Fruit fly (Drosophila melanogaster): ENCODE results near the gene CG2217.

DNA sequence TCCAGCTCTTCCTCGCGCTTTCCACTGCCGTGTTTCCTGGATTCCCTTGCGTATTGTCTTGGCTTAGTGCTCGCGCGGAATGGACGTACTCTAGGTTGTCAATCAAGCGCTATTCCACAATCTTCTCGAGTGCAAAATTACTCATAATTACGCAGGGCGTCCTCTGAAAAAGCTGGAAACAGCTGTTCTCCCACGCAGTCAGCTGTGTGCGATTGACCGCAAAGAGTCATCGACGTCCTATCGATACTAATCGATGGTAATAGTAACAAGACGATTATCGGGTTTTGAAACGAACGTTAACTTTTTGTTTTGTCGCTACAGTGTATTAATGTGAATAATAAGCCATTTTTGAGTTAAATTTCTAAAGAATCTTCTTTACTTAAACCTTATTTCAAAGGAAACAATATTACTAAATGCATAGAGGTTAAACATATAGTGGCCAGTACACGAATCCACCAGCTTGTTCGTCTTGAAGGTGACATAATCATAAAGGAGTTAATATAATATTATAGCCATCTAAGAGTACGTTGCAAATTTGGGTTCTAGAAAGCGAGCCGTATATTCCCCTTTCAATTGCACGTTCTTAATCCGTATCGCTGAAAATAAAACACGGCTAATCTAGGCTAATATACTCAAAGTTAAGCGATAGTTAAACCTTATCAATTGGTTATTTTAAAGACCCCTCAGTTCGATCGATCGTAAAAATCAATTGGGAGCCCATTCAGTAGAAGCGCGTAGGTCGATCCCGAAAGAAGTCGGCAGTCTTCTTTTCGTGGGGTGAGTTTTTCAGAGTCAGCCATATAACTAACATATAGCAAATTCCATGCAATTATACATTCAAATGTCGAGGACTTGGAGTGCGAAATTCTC, 36.5 kb upstream of the CG2217 start, which contains the start of the genes CG2224 and CDase:
- TF ChIP-seq psq (GFP tag; optimal IDR thresholded peaks at IDR 0.05) = no peak
- TF ChIP-seq CG9705 (GFP tag; optimal IDR thresholded peaks at IDR 0.05) = no peak
- no peak for TF ChIP-seq Dfd (GFP tag; optimal IDR thresholded peaks at IDR 0.05)
- no peak for TF ChIP-seq N (GFP tag; optimal IDR thresholded peaks at IDR 0.05)
- no peak for TF ChIP-seq Hnf4 (GFP tag; optimal IDR thresholded peaks at IDR 0.05)
- no peak for TF ChIP-seq lola (GFP tag; optimal IDR thresholded peaks at IDR 0.05)
- TF ChIP-seq Hr78 (GFP tag; optimal IDR thresholded peaks at IDR 0.05) = no peak
- no peak for TF ChIP-seq Abd-B (GFP tag; optimal IDR thresholded peaks at IDR 0.05)
- TF ChIP-seq h (GFP tag; optimal IDR thresholded peaks at IDR 0.05) = no peak
- no peak for TF ChIP-seq pan (optimal IDR thresholded peaks at IDR 0.05)
- no peak for TF ChIP-seq jim (GFP tag; optimal IDR thresholded peaks at IDR 0.05)
- TF ChIP-seq Myc (optimal IDR thresholded peaks at IDR 0.05) = no peak

Data from whole organism, wandering third instar larva.